Worm (Caenorhabditis elegans) whole organism, L1 larva: ENCODE data around the gene fbxa-13.

Source experiments
- C04F5.9 ChIP-seq: sonication (generic microtip); optimal IDR thresholded peaks from 2 replicates; lab custom pipeline; 2016; ENCODE audit warnings: missing genetic modification characterization, missing compliant biosample characterization
- C16A3.4 ChIP-seq: fragments of 150-350 bp; optimal IDR thresholded peaks from 2 replicates; lab custom pipeline; 2014; ENCODE audit warnings: missing biosample characterization, missing genetic modification characterization
- Y116A8C.19 ChIP-seq: sonication (generic microtip); optimal IDR thresholded peaks from 2 replicates; lab custom pipeline; 2016; ENCODE audit warnings: missing compliant biosample characterization, missing genetic modification characterization, borderline replicate concordance
- alr-1 ChIP-seq: fragments of 200-800 bp; sonication (Bioruptor generic); optimal IDR thresholded peaks from 2 replicates; lab custom pipeline; 2018; ENCODE audit warnings: borderline replicate concordance, mild to moderate bottlenecking, missing genetic modification characterization, missing compliant biosample characterization
- ama-1 ChIP-seq: fragments of 150-350 bp; optimal IDR thresholded peaks from 2 replicates; lab custom pipeline; 2014
- ceh-90 ChIP-seq: sonication (generic microtip); optimal IDR thresholded peaks from 2 replicates; lab custom pipeline; 2016; ENCODE audit warnings: missing genetic modification characterization, missing compliant biosample characterization
- ces-1 ChIP-seq: fragments of 150-350 bp; optimal IDR thresholded peaks from 2 replicates; lab custom pipeline; 2014; ENCODE audit warnings: missing biosample characterization, missing genetic modification reagents, missing genetic modification characterization
- dpl-1 ChIP-seq, 3 experiments: fragments of 150-350 bp in 2 of 3; sonication (generic microtip) in 1 of 3; optimal IDR thresholded peaks; 2 replicates each; lab custom pipeline; 2014 to 2017; ENCODE audit warnings: missing biosample characterization in 3 of 3, missing genetic modification characterization in 3 of 3, missing genetic modification reagents in 3 of 3
- efl-1 ChIP-seq, 4 experiments: fragments of 150-350 bp; optimal IDR thresholded peaks in 3 of 4; peaks in 1 of 4; 1 replicate in 1 of 4; 2 replicates in 3 of 4; lab custom pipeline; 2014; ENCODE audit warnings: missing biosample characterization in 2 of 4, missing genetic modification characterization in 2 of 4, missing genetic modification reagents in 2 of 4
- elt-2 ChIP-seq: sonication (generic microtip); optimal IDR thresholded peaks from 2 replicates; lab custom pipeline; 2016; ENCODE audit warnings: missing genetic modification characterization, mild to moderate bottlenecking, inconsistent platforms, missing compliant biosample characterization, missing genetic modification reagents
- fkh-4 ChIP-seq: sonication (generic microtip); optimal IDR thresholded peaks from 2 replicates; lab custom pipeline; 2016; ENCODE audit warnings: missing compliant biosample characterization, missing genetic modification characterization, borderline replicate concordance
- fos-1 ChIP-seq: fragments of 150-350 bp; optimal IDR thresholded peaks from 2 replicates; lab custom pipeline; 2014; ENCODE audit warnings: missing biosample characterization, missing genetic modification characterization
- hlh-17 ChIP-seq: fragments of 200-800 bp; sonication (Bioruptor generic); optimal IDR thresholded peaks from 2 replicates; lab custom pipeline; 2018; ENCODE audit warnings: missing genetic modification characterization, mild to moderate bottlenecking, missing compliant biosample characterization, moderate library complexity, borderline replicate concordance
- hlh-4 ChIP-seq: sonication (generic microtip); optimal IDR thresholded peaks from 2 replicates; lab custom pipeline; 2016; ENCODE audit warnings: mild to moderate bottlenecking, missing genetic modification characterization, missing compliant biosample characterization
- hpl-2 ChIP-seq: fragments of 150-350 bp; optimal IDR thresholded peaks from 2 replicates; lab custom pipeline; 2014; ENCODE audit warnings: missing biosample characterization, missing genetic modification reagents, missing genetic modification characterization
- irx-1 ChIP-seq: sonication (generic microtip); optimal IDR thresholded peaks from 2 replicates; lab custom pipeline; 2016; ENCODE audit warnings: missing genetic modification characterization, missing compliant biosample characterization
- isw-1 ChIP-seq: fragments of 200-800 bp; sonication (Bioruptor generic); IDR thresholded peaks from 2 replicates; pipeline ENCODE4 v1.3.6; 2022; ENCODE audit warnings: missing genetic modification characterization, missing compliant biosample characterization
- lin-35 ChIP-seq, 2 experiments: fragments of 150-350 bp; optimal IDR thresholded peaks; 2 replicates each; lab custom pipeline; 2014; ENCODE audit warnings: missing biosample characterization in 2 of 2, missing genetic modification characterization in 2 of 2, missing genetic modification reagents in 2 of 2
- lir-3 ChIP-seq: sonication (generic microtip); optimal IDR thresholded peaks from 2 replicates; lab custom pipeline; 2016; ENCODE audit warnings: mild to moderate bottlenecking, missing genetic modification characterization, moderate library complexity, missing compliant biosample characterization; ENCODE audit not compliant: poor library complexity
- mab-9 ChIP-seq: fragments of 200-800 bp; sonication (Bioruptor generic); IDR thresholded peaks from 2 replicates; pipeline ENCODE4 v1.3.6; 2022; ENCODE audit warnings: missing genetic modification reagents, missing genetic modification characterization, missing compliant biosample characterization
- mef-2 ChIP-seq: fragments of 150-350 bp; optimal IDR thresholded peaks from 2 replicates; lab custom pipeline; 2014; ENCODE audit warnings: missing biosample characterization, missing genetic modification characterization
- nhr-12 ChIP-seq: sonication (generic microtip); optimal IDR thresholded peaks from 2 replicates; lab custom pipeline; 2017; ENCODE audit warnings: missing biosample characterization, missing genetic modification characterization
- nhr-20 ChIP-seq: sonication (generic microtip); optimal IDR thresholded peaks from 2 replicates; lab custom pipeline; 2016; ENCODE audit warnings: mild to moderate bottlenecking, missing genetic modification characterization, missing compliant biosample characterization
- nhr-47 ChIP-seq: sonication (generic microtip); optimal IDR thresholded peaks from 2 replicates; lab custom pipeline; 2016; ENCODE audit warnings: mild to moderate bottlenecking, missing genetic modification characterization, moderate library complexity, missing compliant biosample characterization
- nhr-71 ChIP-seq: sonication (generic microtip); optimal IDR thresholded peaks from 2 replicates; lab custom pipeline; 2016; ENCODE audit warnings: mild to moderate bottlenecking, missing genetic modification characterization, moderate library complexity, missing compliant biosample characterization
- nhr-77 ChIP-seq: fragments of 150-350 bp; optimal IDR thresholded peaks from 2 replicates; lab custom pipeline; 2014; ENCODE audit warnings: missing biosample characterization, missing genetic modification characterization
- nhr-85 ChIP-seq: sonication (generic microtip); peaks from one replicate; lab custom pipeline; 2016; ENCODE audit warnings: missing genetic modification characterization, inconsistent platforms, missing compliant biosample characterization
- pax-3 ChIP-seq: fragments of 200-800 bp; sonication (Bioruptor generic); optimal IDR thresholded peaks from 2 replicates; lab custom pipeline; 2018; ENCODE audit warnings: mild to moderate bottlenecking, missing genetic modification characterization, moderate library complexity, missing compliant biosample characterization
- pqm-1 ChIP-seq: sonication (generic microtip); optimal IDR thresholded peaks from 3 replicates; lab custom pipeline; 2017; ENCODE audit warnings: missing biosample characterization, missing genetic modification characterization
- snpc-4 ChIP-seq: fragments of 150-350 bp; optimal IDR thresholded peaks from 2 replicates; lab custom pipeline; 2014; ENCODE audit warnings: missing biosample characterization, missing genetic modification characterization
- sox-4 ChIP-seq: sonication (generic microtip); optimal IDR thresholded peaks from 2 replicates; lab custom pipeline; 2016; ENCODE audit warnings: missing genetic modification characterization, missing compliant biosample characterization
- swsn-7 ChIP-seq: sonication (generic microtip); optimal IDR thresholded peaks from 2 replicates; lab custom pipeline; 2016; ENCODE audit warnings: missing genetic modification characterization, missing compliant biosample characterization
- tlp-1 ChIP-seq: fragments of 150-350 bp; optimal IDR thresholded peaks from 2 replicates; lab custom pipeline; 2014; ENCODE audit warnings: missing biosample characterization, missing genetic modification characterization
- unc-130 ChIP-seq: fragments of 150-350 bp; optimal IDR thresholded peaks from 2 replicates; lab custom pipeline; 2017; ENCODE audit warnings: missing biosample characterization, missing genetic modification characterization, inconsistent platforms
- unc-30 ChIP-seq: sonication (generic microtip); optimal IDR thresholded peaks from 2 replicates; lab custom pipeline; 2017; ENCODE audit warnings: missing biosample characterization, missing genetic modification characterization
- vab-15 ChIP-seq: sonication (generic microtip); optimal IDR thresholded peaks from 2 replicates; lab custom pipeline; 2017; ENCODE audit warnings: missing genotype, mild to moderate bottlenecking, missing genetic modification characterization, missing compliant biosample characterization
- zag-1 ChIP-seq: fragments of 150-350 bp; optimal IDR thresholded peaks from 2 replicates; lab custom pipeline; 2014; ENCODE audit warnings: missing biosample characterization, missing genetic modification characterization
- ztf-11 ChIP-seq, 2 experiments: sonication (generic microtip); optimal IDR thresholded peaks; 2 replicates each; lab custom pipeline; 2016 to 2017; ENCODE audit warnings: missing genetic modification characterization in 2 of 2, missing biosample characterization in 1 of 2, missing compliant biosample characterization in 1 of 2
- ztf-4 ChIP-seq: fragments of 150-350 bp; optimal IDR thresholded peaks from 2 replicates; lab custom pipeline; 2014; ENCODE audit warnings: missing biosample characterization, missing genetic modification characterization

Gene fbxa-13

DNA sequence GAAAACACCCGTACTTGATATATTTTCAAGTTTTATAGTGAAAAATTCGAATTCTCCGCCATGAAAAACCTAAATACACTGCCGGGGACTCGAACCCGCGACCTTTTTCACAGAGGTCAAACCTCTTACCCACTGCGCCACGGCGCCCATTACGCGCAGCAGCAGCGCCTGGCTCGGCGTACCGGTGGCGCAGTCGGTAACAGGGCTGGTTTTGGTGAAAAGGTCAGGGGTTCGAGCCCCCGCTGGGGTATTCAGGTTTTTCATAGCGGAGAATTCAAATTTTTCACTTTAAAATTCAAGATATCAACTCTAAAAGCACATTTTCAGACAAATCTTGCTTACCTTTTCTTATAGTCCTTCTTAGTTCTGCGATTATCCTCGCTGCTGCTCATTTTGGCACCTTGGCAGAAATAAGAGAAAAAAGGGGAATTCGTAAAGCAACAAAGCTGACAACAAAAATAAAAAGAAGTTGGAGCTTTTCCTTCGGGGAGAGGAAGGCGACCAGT, 40.9 kb downstream of the fbxa-13 start, which contains the start of gene Y22D7AL.16:
TSS of gene Y22D7AL.16 (minus strand) at position 456 of the 506 bp plus-strand sequence.
- TF ChIP-seq nhr-77 (tag; lab: Kevin White, UChicago) (no peak), zag-1 (tag; lab: Kevin White, UChicago) (no peak), alr-1 (tag; lab: Kevin White, UChicago) (no peak), vab-15 (tag; lab: Kevin White, UChicago) (no peak), swsn-7 (tag; lab: Kevin White, UChicago) (no peak), snpc-4 (no peak), irx-1 (tag; lab: Kevin White, UChicago) (no peak), unc-30 (no peak), tlp-1 (tag; lab: Kevin White, UChicago) (no peak), pax-3 (tag; lab: Kevin White, UChicago) (no peak)

ce11 chrIII:1663056-1663455, 42.6 kb downstream of the fbxa-13 start:
- TF ChIP-seq mef-2 (tag; lab: Kevin White, UChicago) (no peak), isw-1 (GFP tag; lab: Robert Waterston, UW) (no peak), hlh-4 (no peak), C16A3.4 (tag; lab: Kevin White, UChicago) (no peak), irx-1 (tag; lab: Kevin White, UChicago) (no peak), nhr-20 (tag; lab: Kevin White, UChicago) (no peak), C04F5.9 (no peak), pax-3 (tag; lab: Kevin White, UChicago) (no peak), ceh-90 (tag; lab: Kevin White, UChicago) (no peak), nhr-47 (no peak), ztf-4 (no peak), fos-1 (tag; lab: Kevin White, UChicago) (no peak), snpc-4 (no peak)
- TF ChIP-seq, all 84 proteins: peak for 0

DNA sequence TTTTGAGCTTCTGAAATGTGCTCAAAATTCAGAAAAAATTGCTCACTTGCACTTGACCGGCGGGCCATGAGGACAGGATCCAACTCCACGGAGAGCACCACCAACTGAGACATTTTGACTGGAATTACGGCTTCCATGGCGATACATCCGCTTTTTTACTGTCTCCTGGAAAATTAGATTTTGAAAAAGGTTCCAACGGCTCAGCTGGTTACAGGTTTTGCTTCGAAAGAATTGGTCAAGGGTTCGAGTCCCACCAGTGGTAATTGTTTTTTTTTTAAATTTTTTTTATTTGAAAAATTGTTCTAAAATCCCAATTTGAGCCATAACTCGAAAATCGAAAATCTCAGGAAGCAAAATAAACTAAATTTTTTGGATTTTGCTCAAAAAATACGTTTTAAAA, 43.3 kb downstream of the fbxa-13 start:
- TF ChIP-seq isw-1 (GFP tag; lab: Robert Waterston, UW) (no peak), nhr-85 (tag; lab: Kevin White, UChicago) (peak; percentile 15)

DNA sequence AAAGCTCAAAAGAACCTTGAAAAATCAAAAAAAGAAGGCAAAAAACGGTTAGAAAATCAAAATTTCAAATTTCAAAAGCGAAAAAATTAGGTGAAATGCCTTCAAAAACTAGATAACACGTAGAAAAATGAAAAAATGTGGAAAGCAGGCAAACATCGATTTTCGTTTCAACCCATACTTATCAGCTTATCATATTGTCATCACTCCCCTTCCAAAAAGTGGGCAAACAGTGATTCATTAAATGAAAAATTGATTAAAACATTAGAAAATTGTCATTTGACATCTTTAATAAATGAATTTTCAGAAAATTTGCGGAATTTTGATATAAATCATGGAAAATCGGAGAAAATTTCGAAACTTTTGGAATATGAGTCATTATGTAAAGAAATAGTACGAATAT, 44.7 kb downstream of the fbxa-13 start:
- TF ChIP-seq pqm-1 (tag; lab: Kevin White, UChicago) (no peak), nhr-12 (tag; lab: Kevin White, UChicago) (no peak), isw-1 (GFP tag; lab: Robert Waterston, UW) (no peak), fkh-4 (tag; lab: Kevin White, UChicago) (no peak), lir-3 (tag; lab: Kevin White, UChicago) (no peak), sox-4 (tag; lab: Kevin White, UChicago) (no peak), Y116A8C.19 (tag; lab: Kevin White, UChicago) (no peak), ceh-90 (tag; lab: Kevin White, UChicago) (no peak), elt-2 (tag; lab: Kevin White, UChicago) (peak; percentile 28), ama-1 (no peak), hpl-2 (GFP tag; lab: Kevin White, UChicago) (no peak), unc-130 (tag; lab: Kevin White, UChicago) (no peak), efl-1 (optimal IDR thresholded peaks at IDR 0.05; lab: Kevin White, UChicago) (no peak), efl-1 (GFP tag; optimal IDR thresholded peaks at IDR 0.05 in 1 of 2; lab: Kevin White, UChicago) (peak in 1 of 2 experiments; percentile 20), snpc-4 (no peak), lin-35 (GFP tag; optimal IDR thresholded peaks at IDR 0.05; lab: Kevin White, UChicago) (no peak), ces-1 (GFP tag; lab: Kevin White, UChicago) (no peak), nhr-20 (tag; lab: Kevin White, UChicago) (no peak)

- TF ChIP-seq ztf-11 (tag; optimal IDR thresholded peaks at IDR 0.05; lab: Kevin White, UChicago) = no peak
- no peak for TF ChIP-seq mef-2 (tag; lab: Kevin White, UChicago)
- TF ChIP-seq dpl-1 (GFP tag; optimal IDR thresholded peaks at IDR 0.05; lab: Kevin White, UChicago) = no peak
- no peak for TF ChIP-seq mab-9
- TF ChIP-seq fos-1 (tag; lab: Kevin White, UChicago) = no peak
- no peak for TF ChIP-seq hlh-17 (GFP tag; lab: Kevin White, UChicago)
- TF ChIP-seq nhr-71 (tag; lab: Kevin White, UChicago) = no peak
Observed at ce11 chrIII:1659763-1660162, 45.9 kb downstream of the fbxa-13 start, which contains the start of gene Y22D7AL.15. Gene Y22D7AL.15, minus strand, starts transcription at chrIII:1659863.
